ENCODE assay signal across 3 worm cellular contexts in the genomic region with DNA sequence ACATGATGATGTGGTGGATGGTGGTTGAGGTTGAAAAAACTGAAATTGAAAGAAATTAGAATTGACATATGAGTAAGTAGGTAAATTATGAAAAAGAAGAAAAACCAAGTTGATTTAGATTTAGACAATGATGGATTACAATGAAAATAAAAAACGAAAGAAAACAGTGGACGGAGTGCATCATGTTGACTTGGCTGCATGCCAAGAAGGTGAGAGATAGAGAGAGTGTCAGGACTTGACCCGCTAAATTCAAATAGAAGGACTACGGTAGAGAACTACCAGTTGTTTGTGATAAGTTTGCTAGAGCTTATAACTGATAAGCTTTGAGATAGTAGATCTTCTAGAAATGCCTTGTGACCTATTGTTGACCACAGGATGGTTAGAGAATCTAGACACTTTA.
A peak's percentile ranks its signal among the peaks of the same experiment; 100 is the strongest.
TF ChIP-seq lines count a peak whose summit lies in the region.

A gene (minus strand): TSS at position 39 of the 400 bp plus-strand sequence.

TF ChIP-seq in whole organism, L1 larva, 84 proteins besides CTCF, POLR2A, EP300 and RAD21 (continued from another document):
- TF ChIP-seq rnt-1 (tag; optimal IDR thresholded peaks at IDR 0.05; lab: Kevin White, UChicago) (peak; percentile 3), nhr-77 (tag; optimal IDR thresholded peaks at IDR 0.05; lab: Kevin White, UChicago) (no peak), C34B4.2 (tag; optimal IDR thresholded peaks at IDR 0.05; lab: Kevin White, UChicago) (no peak), ceh-63 (GFP tag; optimal IDR thresholded peaks at IDR 0.05; lab: Kevin White, UChicago) (no peak), lin-14 (GFP tag; optimal IDR thresholded peaks at IDR 0.05; lab: Kevin White, UChicago) (peak; percentile 19), aha-1 (tag; optimal IDR thresholded peaks at IDR 0.05; lab: Kevin White, UChicago) (no peak), hlh-4 (tag; optimal IDR thresholded peaks at IDR 0.05; lab: Kevin White, UChicago) (no peak), lin-13 (GFP tag; optimal IDR thresholded peaks at IDR 0.05; lab: Kevin White, UChicago) (peak; percentile 29), alr-1 (tag; optimal IDR thresholded peaks at IDR 0.05; lab: Kevin White, UChicago; ENCODE audit: borderline replicate concordance) (no peak), nhr-85 (tag; lab: Kevin White, UChicago) (peak; percentile 83), lir-3 (tag; optimal IDR thresholded peaks at IDR 0.05; lab: Kevin White, UChicago; ENCODE audit: poor library complexity) (peak; percentile 10), efl-3 (GFP tag; optimal IDR thresholded peaks at IDR 0.05; lab: Kevin White, UChicago) (no peak), nhr-11 (tag; optimal IDR thresholded peaks at IDR 0.05; lab: Kevin White, UChicago) (no peak), tlp-1 (tag; optimal IDR thresholded peaks at IDR 0.05; lab: Kevin White, UChicago) (no peak), tbx-2 (tag; optimal IDR thresholded peaks at IDR 0.05; lab: Kevin White, UChicago) (no peak), ztf-11 (tag; optimal IDR thresholded peaks at IDR 0.05; lab: Kevin White, UChicago) (no peak), nhr-19 (GFP tag; conservative IDR thresholded peaks at IDR 0.05; lab: Robert Waterston, UW) (peak; percentile 43; the same call in 1 of the 2 replicates), elt-2 (tag; optimal IDR thresholded peaks at IDR 0.05; lab: Kevin White, UChicago) (peak; percentile 25), isw-1 (GFP tag; IDR thresholded peaks at IDR 0.05; lab: Robert Waterston, UW) (no peak), nhr-76 (tag; optimal IDR thresholded peaks at IDR 0.05; lab: Kevin White, UChicago) (no peak), unc-62 (GFP tag; optimal IDR thresholded peaks at IDR 0.05; lab: Kevin White, UChicago) (no peak), blmp-1 (tag; optimal IDR thresholded peaks at IDR 0.05; lab: Kevin White, UChicago) (peak; percentile 49), unc-130 (tag; optimal IDR thresholded peaks at IDR 0.05; lab: Kevin White, UChicago) (peak; percentile 45), snu-23 (GFP tag; optimal IDR thresholded peaks at IDR 0.05; lab: Kevin White, UChicago) (no peak), fos-1 (tag; optimal IDR thresholded peaks at IDR 0.05; lab: Kevin White, UChicago) (no peak), fkh-8 (tag; optimal IDR thresholded peaks at IDR 0.05; lab: Kevin White, UChicago) (no peak), ztf-4 (tag; optimal IDR thresholded peaks at IDR 0.05; lab: Kevin White, UChicago) (no peak), hpl-2 (GFP tag; optimal IDR thresholded peaks at IDR 0.05; lab: Kevin White, UChicago) (no peak), pax-3 (tag; optimal IDR thresholded peaks at IDR 0.05; lab: Kevin White, UChicago) (no peak), sup-37 (GFP tag; optimal IDR thresholded peaks at IDR 0.05; lab: Kevin White, UChicago) (no peak), ceh-90 (tag; optimal IDR thresholded peaks at IDR 0.05; lab: Kevin White, UChicago) (no peak), unc-30 (tag; optimal IDR thresholded peaks at IDR 0.05; lab: Kevin White, UChicago) (no peak), skn-1 (tag; optimal IDR thresholded peaks at IDR 0.05; lab: Kevin White, UChicago) (no peak), nhr-20 (tag; optimal IDR thresholded peaks at IDR 0.05; lab: Kevin White, UChicago) (peak; percentile 48), snpc-4 (tag; optimal IDR thresholded peaks at IDR 0.05; lab: Kevin White, UChicago) (no peak), sox-4 (tag; optimal IDR thresholded peaks at IDR 0.05; lab: Kevin White, UChicago) (no peak), dpl-1 (GFP tag; optimal IDR thresholded peaks at IDR 0.05; lab: Kevin White, UChicago) (peak in 2 of 3 experiments; percentile 40 to 45), lin-35 (GFP tag; optimal IDR thresholded peaks at IDR 0.05; lab: Kevin White, UChicago) (peak; percentile 12 to 58), nhr-90 (tag; optimal IDR thresholded peaks at IDR 0.05; lab: Kevin White, UChicago; ENCODE audit: poor library complexity) (peak; percentile 16), nhr-71 (tag; optimal IDR thresholded peaks at IDR 0.05; lab: Kevin White, UChicago) (peak; percentile 48)
TF ChIP-seq in whole organism, L1 larva: peak in this region for 19.

TF ChIP-seq in whole organism, L3 larva, 47 proteins besides CTCF, POLR2A, EP300 and RAD21 (continued from another document):
- TF ChIP-seq pha-4 (tag; optimal IDR thresholded peaks at IDR 0.05; lab: Kevin White, UChicago), result peak; percentile 72

TF ChIP-seq in whole organism, L4 larva, 104 proteins besides CTCF, POLR2A, EP300 and RAD21 (continued from another document):
- peak; percentile 9 for TF ChIP-seq hlh-30 (tag; optimal IDR thresholded peaks at IDR 0.05; lab: Kevin White, UChicago; ENCODE audit: insufficient read depth)
- TF ChIP-seq rbr-2 (tag; optimal IDR thresholded peaks at IDR 0.05; lab: Kevin White, UChicago), result no peak
- TF ChIP-seq set-16 (GFP tag; IDR thresholded peaks at IDR 0.05; lab: Robert Waterston, UW), result no peak
- no peak for TF ChIP-seq attf-4 (tag; optimal IDR thresholded peaks at IDR 0.05; lab: Kevin White, UChicago)
- TF ChIP-seq mxl-3 (GFP tag; optimal IDR thresholded peaks at IDR 0.05; lab: Kevin White, UChicago), result no peak
- no peak for TF ChIP-seq snpc-4 (tag; optimal IDR thresholded peaks at IDR 0.05; lab: Kevin White, UChicago)
- TF ChIP-seq zag-1 (tag; optimal IDR thresholded peaks at IDR 0.05; lab: Kevin White, UChicago), result no peak
- TF ChIP-seq mes-2 (tag; optimal IDR thresholded peaks at IDR 0.05; lab: Kevin White, UChicago; ENCODE audit: poor library complexity, severe bottlenecking), result peak; percentile 25
- TF ChIP-seq dpl-1 (GFP tag; optimal IDR thresholded peaks at IDR 0.05; lab: Kevin White, UChicago), result peak; percentile 1
- TF ChIP-seq daf-16 (GFP tag; optimal IDR thresholded peaks at IDR 0.05; lab: Kevin White, UChicago), result no peak
- peak; percentile 45 for TF ChIP-seq daf-16 (tag; optimal IDR thresholded peaks at IDR 0.05; lab: Kevin White, UChicago)
- peak; percentile 20 for TF ChIP-seq dve-1 (tag; optimal IDR thresholded peaks at IDR 0.05; lab: Kevin White, UChicago; ENCODE audit: insufficient read depth)
- no peak for TF ChIP-seq nhr-28 (tag; optimal IDR thresholded peaks at IDR 0.05; lab: Kevin White, UChicago)
- no peak for TF ChIP-seq ZK546.5 (tag; optimal IDR thresholded peaks at IDR 0.05; lab: Kevin White, UChicago)
- TF ChIP-seq unc-130 (GFP tag; optimal IDR thresholded peaks at IDR 0.05; lab: Kevin White, UChicago), result no peak
- TF ChIP-seq nhr-102 (tag; optimal IDR thresholded peaks at IDR 0.05; lab: Kevin White, UChicago), result no peak
- TF ChIP-seq ZK337.2 (GFP tag; IDR thresholded peaks at IDR 0.05; lab: Robert Waterston, UW), result no peak
